Fruit fly (Drosophila melanogaster): ENCODE measurements around the gene Lar.

dm6 chr2L:19682533-19682932, 96.1 kb downstream of the Lar start:
- TF ChIP-seq Dll (optimal IDR thresholded peaks at IDR 0.05), result no peak
- no peak for TF ChIP-seq CG8478 (optimal IDR thresholded peaks at IDR 0.05)
- no peak for TF ChIP-seq psq (optimal IDR thresholded peaks at IDR 0.05)
- TF ChIP-seq usp (GFP tag; optimal IDR thresholded peaks at IDR 0.05), result no peak
- TF ChIP-seq pan (optimal IDR thresholded peaks at IDR 0.05), result no peak
- no peak for TF ChIP-seq EcR (GFP tag; optimal IDR thresholded peaks at IDR 0.05)

Measured in whole organism.